Fruit fly (Drosophila melanogaster) whole organism, embryonic: Measurements from ENCODE around the gene bab1.
A peak's percentile ranks its signal among the peaks of the same experiment; 100 is the strongest.

Source experiments
- Aef1 ChIP-seq: fragments of 200-800 bp; sonication (Bioruptor generic); IDR thresholded peaks from 3 replicates; pipeline ENCODE4 v1.3.6; 2022; ENCODE audit warnings: missing biosample characterization, missing genetic modification characterization
- Antp ChIP-seq: fragments of 200-800 bp; sonication (Bioruptor generic); optimal IDR thresholded peaks from 3 replicates; lab custom pipeline; 2016; ENCODE audit warnings: missing biosample characterization, missing genetic modification characterization
- CG1024 ChIP-seq: fragments of 200-800 bp; sonication (Bioruptor generic); IDR thresholded peaks from 2 replicates; pipeline ENCODE4 v1.3.6; 2022; ENCODE audit warnings: missing biosample characterization, missing genetic modification characterization
- CG10274 ChIP-seq: fragments of 200-800 bp; sonication (Bioruptor generic); optimal IDR thresholded peaks from 3 replicates; lab custom pipeline; 2017; ENCODE audit warnings: missing biosample characterization, mild to moderate bottlenecking, missing genetic modification characterization
- CG10366 ChIP-seq: fragments of 200-800 bp; sonication (Bioruptor generic); IDR thresholded peaks from 2 replicates; pipeline ENCODE4 v1.3.6; 2022; ENCODE audit warnings: missing biosample characterization, missing genetic modification characterization
- CG10959 ChIP-seq: fragments of 200-800 bp; sonication (Bioruptor generic); IDR thresholded peaks from 2 replicates; pipeline ENCODE4 v1.3.6; 2022; ENCODE audit warnings: missing biosample characterization, missing genetic modification characterization
- CG12391 ChIP-seq: fragments of 200-800 bp; sonication (Bioruptor generic); optimal IDR thresholded peaks from 3 replicates; lab custom pipeline; 2018; ENCODE audit warnings: missing biosample characterization, mild to moderate bottlenecking, missing genetic modification characterization, moderate library complexity
- CG12744 ChIP-seq: fragments of 200-800 bp; sonication (Bioruptor generic); optimal IDR thresholded peaks from 2 replicates; lab custom pipeline; 2016; ENCODE audit warnings: missing biosample characterization, missing genetic modification characterization
- CG14860 ChIP-seq: fragments of 200-800 bp; sonication (Bioruptor generic); IDR thresholded peaks from 3 replicates; pipeline ENCODE4 v1.3.6; 2022; ENCODE audit warnings: missing biosample characterization, missing genetic modification characterization; ENCODE audit not compliant: partially characterized antibody
- CG1602 ChIP-seq: fragments of 200-800 bp; sonication (Bioruptor generic); optimal IDR thresholded peaks from 3 replicates; lab custom pipeline; 2016; ENCODE audit warnings: missing biosample characterization, missing genetic modification characterization
- CG1647 ChIP-seq: fragments of 200-800 bp; sonication (Bioruptor generic); optimal IDR thresholded peaks from 3 replicates; lab custom pipeline; 2016; ENCODE audit warnings: missing biosample characterization, missing genetic modification characterization
- CG17568 ChIP-seq: fragments of 200-800 bp; sonication (Bioruptor generic); optimal IDR thresholded peaks from 2 replicates; lab custom pipeline; 2018; ENCODE audit warnings: missing biosample characterization, mild to moderate bottlenecking, missing genetic modification characterization, moderate library complexity
- CG31224 ChIP-seq: fragments of 200-800 bp; sonication (Bioruptor generic); IDR thresholded peaks from 2 replicates; pipeline ENCODE4 v1.3.6; 2022; ENCODE audit warnings: missing biosample characterization, missing genetic modification characterization
- CG31388 ChIP-seq: fragments of 200-800 bp; sonication (Bioruptor generic); optimal IDR thresholded peaks from 2 replicates; lab custom pipeline; 2016; ENCODE audit warnings: missing biosample characterization, missing genetic modification characterization
- CG31441 ChIP-seq: fragments of 200-800 bp; sonication (Bioruptor generic); IDR thresholded peaks from 2 replicates; pipeline ENCODE4 v1.3.6; 2022; ENCODE audit warnings: missing biosample characterization, missing genetic modification characterization
- CG32532 ChIP-seq: fragments of 200-800 bp; sonication (Bioruptor generic); IDR thresholded peaks from 2 replicates; pipeline ENCODE4 v1.3.6; 2022; ENCODE audit warnings: missing biosample characterization, missing genetic modification characterization
- CG3995 ChIP-seq: fragments of 200-800 bp; sonication (Bioruptor generic); optimal IDR thresholded peaks from 3 replicates; lab custom pipeline; 2016; ENCODE audit warnings: missing biosample characterization, missing genetic modification characterization
- CG4617 ChIP-seq: fragments of 200-800 bp; sonication (Bioruptor generic); optimal IDR thresholded peaks from 3 replicates; lab custom pipeline; 2016; ENCODE audit warnings: missing biosample characterization, missing genetic modification characterization, borderline replicate concordance
- CG6654 ChIP-seq: fragments of 200-800 bp; sonication (Bioruptor generic); optimal IDR thresholded peaks from 2 replicates; lab custom pipeline; 2017; ENCODE audit warnings: missing biosample characterization, mild to moderate bottlenecking, missing genetic modification characterization
- CG7271 ChIP-seq: fragments of 200-800 bp; sonication (Bioruptor generic); optimal IDR thresholded peaks from 2 replicates; lab custom pipeline; 2018; ENCODE audit warnings: missing biosample characterization, mild to moderate bottlenecking, missing genetic modification characterization, moderate library complexity
- CG9215 ChIP-seq: fragments of 200-800 bp; sonication (Bioruptor generic); IDR thresholded peaks from 2 replicates; pipeline ENCODE4 v1.3.6; 2022; ENCODE audit warnings: missing biosample characterization, missing genetic modification characterization
- CG9932 ChIP-seq: fragments of 200-800 bp; sonication (Bioruptor generic); IDR thresholded peaks from 2 replicates; pipeline ENCODE4 v1.3.6; 2022; ENCODE audit warnings: missing biosample characterization, missing genetic modification characterization
- CHES-1-like ChIP-seq: fragments of 200-800 bp; sonication (Bioruptor generic); optimal IDR thresholded peaks from 2 replicates; lab custom pipeline; 2016; ENCODE audit warnings: missing biosample characterization, missing genetic modification characterization
- Dbx ChIP-seq: fragments of 200-800 bp; sonication (Bioruptor generic); IDR thresholded peaks from 3 replicates; pipeline ENCODE4 v1.3.6; 2022; ENCODE audit warnings: missing biosample characterization, missing genetic modification characterization
- Doc2 ChIP-seq: fragments of 200-800 bp; sonication (Bioruptor generic); IDR thresholded peaks from 2 replicates; pipeline ENCODE4 v1.3.6; 2022; ENCODE audit warnings: missing biosample characterization, missing genetic modification characterization
- HmgZ ChIP-seq: fragments of 200-800 bp; sonication (Bioruptor generic); optimal IDR thresholded peaks from 2 replicates; lab custom pipeline; 2018; ENCODE audit warnings: missing biosample characterization, mild to moderate bottlenecking, missing genetic modification characterization
- Hr78 ChIP-seq, 2 experiments: fragments of 200-800 bp in 1 of 2; fragments of >200 bp in 1 of 2; sonication (Bioruptor generic) in 1 of 2; optimal IDR thresholded peaks; 2 replicates each; lab custom pipeline; 2017 to 2019; ENCODE audit warnings: missing biosample characterization in 2 of 2, missing genetic modification characterization in 2 of 2, mild to moderate bottlenecking in 1 of 2, moderate library complexity in 1 of 2
- Mrtf ChIP-seq: fragments of 200-800 bp; sonication (Bioruptor generic); IDR thresholded peaks from 3 replicates; pipeline ENCODE4 v1.3.6; 2022; ENCODE audit warnings: missing biosample characterization, missing genetic modification characterization
- Myb ChIP-seq: fragments of 200-800 bp; sonication (Bioruptor generic); optimal IDR thresholded peaks from 2 replicates; lab custom pipeline; 2016; ENCODE audit warnings: missing biosample characterization, missing genetic modification characterization
- NfI ChIP-seq: fragments of 200-800 bp; sonication (Bioruptor generic); optimal IDR thresholded peaks from 3 replicates; lab custom pipeline; 2018; ENCODE audit warnings: missing biosample characterization, mild to moderate bottlenecking, missing genetic modification characterization, moderate library complexity
- chn ChIP-seq: fragments of 200-800 bp; sonication (Bioruptor generic); optimal IDR thresholded peaks from 2 replicates; lab custom pipeline; 2016; ENCODE audit warnings: missing biosample characterization, missing genetic modification characterization
- esg ChIP-seq: fragments of 200-800 bp; sonication (Bioruptor generic); conservative IDR thresholded peaks from 2 replicates; pipeline ENCODE4 v1.3.6; 2022; ENCODE audit warnings: missing biosample characterization, missing genetic modification characterization
- ewg ChIP-seq: fragments of 200-800 bp; sonication (Bioruptor generic); optimal IDR thresholded peaks from 3 replicates; lab custom pipeline; 2017; ENCODE audit warnings: mild to moderate bottlenecking, missing biosample characterization, missing genetic modification reagents, missing genetic modification characterization
- fru ChIP-seq: fragments of >200 bp; optimal IDR thresholded peaks from 2 replicates; lab custom pipeline; 2017
- grn ChIP-seq: fragments of 200-800 bp; sonication (Bioruptor generic); optimal IDR thresholded peaks from 3 replicates; lab custom pipeline; 2017; ENCODE audit warnings: missing biosample characterization, missing genetic modification characterization
- hth ChIP-seq: fragments of >200 bp; optimal IDR thresholded peaks from 2 replicates; lab custom pipeline; 2017; ENCODE audit warnings: inconsistent platforms
- jumu ChIP-seq: fragments of 200-800 bp; sonication (Bioruptor generic); optimal IDR thresholded peaks from 3 replicates; lab custom pipeline; 2016; ENCODE audit warnings: missing biosample characterization, missing genetic modification characterization
- mam ChIP-seq: fragments of 200-800 bp; sonication (Bioruptor generic); optimal IDR thresholded peaks from 3 replicates; lab custom pipeline; 2016; ENCODE audit warnings: missing biosample characterization, missing genetic modification characterization
- oc ChIP-seq: fragments of 200-800 bp; sonication (Bioruptor generic); optimal IDR thresholded peaks from 2 replicates; lab custom pipeline; 2018; ENCODE audit warnings: missing biosample characterization, mild to moderate bottlenecking, missing genetic modification characterization, moderate library complexity
- odd ChIP-seq: fragments of 200-800 bp; sonication (Bioruptor generic); optimal IDR thresholded peaks from 2 replicates; lab custom pipeline; 2017; ENCODE audit warnings: missing biosample characterization, mild to moderate bottlenecking, missing genetic modification characterization
- psq ChIP-seq: fragments of 200-800 bp; sonication (Bioruptor generic); optimal IDR thresholded peaks from 2 replicates; lab custom pipeline; 2017; ENCODE audit warnings: missing biosample characterization, missing genetic modification characterization
- salm ChIP-seq: fragments of 200-800 bp; sonication (Bioruptor generic); optimal IDR thresholded peaks from 2 replicates; lab custom pipeline; 2018; ENCODE audit warnings: missing biosample characterization, mild to moderate bottlenecking, missing genetic modification characterization
- sc ChIP-seq, 3 experiments: fragments of >200 bp in 2 of 3; fragments of 200-800 bp in 1 of 3; sonication (Bioruptor generic) in 1 of 3; optimal IDR thresholded peaks; 2 replicates in 2 of 3; 3 replicates in 1 of 3; lab custom pipeline; 2017; ENCODE audit warnings: mild to moderate bottlenecking in 1 of 3, missing biosample characterization in 1 of 3, missing genetic modification characterization in 1 of 3, missing genetic modification reagents in 1 of 3
- slbo ChIP-seq: fragments of 200-800 bp; sonication (Bioruptor generic); IDR thresholded peaks from 2 replicates; pipeline ENCODE4 v1.3.6; 2022; ENCODE audit warnings: missing biosample characterization, missing genetic modification characterization
- stwl ChIP-seq: fragments of 200-800 bp; sonication (Bioruptor generic); optimal IDR thresholded peaks from 3 replicates; lab custom pipeline; 2018; ENCODE audit warnings: missing biosample characterization, mild to moderate bottlenecking, missing genetic modification characterization, moderate library complexity
- sug ChIP-seq: fragments of 200-800 bp; optimal IDR thresholded peaks from 2 replicates; lab custom pipeline; 2019; ENCODE audit warnings: missing biosample characterization, mild to moderate bottlenecking, missing genetic modification characterization, moderate library complexity
- tap ChIP-seq: fragments of 200-800 bp; optimal IDR thresholded peaks from 3 replicates; lab custom pipeline; 2019; ENCODE audit warnings: missing biosample characterization, mild to moderate bottlenecking, missing genetic modification characterization, moderate library complexity
- tna ChIP-seq: fragments of 200-800 bp; sonication (Bioruptor generic); IDR thresholded peaks from 2 replicates; pipeline ENCODE4 v1.3.6; 2022; ENCODE audit warnings: missing biosample characterization, missing genetic modification characterization; ENCODE audit not compliant: partially characterized antibody
- unpg ChIP-seq: fragments of 200-800 bp; sonication (Bioruptor generic); optimal IDR thresholded peaks from 3 replicates; lab custom pipeline; 2018; ENCODE audit warnings: missing biosample characterization, mild to moderate bottlenecking, missing genetic modification characterization, moderate library complexity
- wor ChIP-seq: fragments of 200-800 bp; sonication (Bioruptor generic); IDR thresholded peaks from 2 replicates; pipeline ENCODE4 v1.3.6; 2022; ENCODE audit warnings: missing biosample characterization, missing genetic modification characterization

The bab1 gene

DNA sequence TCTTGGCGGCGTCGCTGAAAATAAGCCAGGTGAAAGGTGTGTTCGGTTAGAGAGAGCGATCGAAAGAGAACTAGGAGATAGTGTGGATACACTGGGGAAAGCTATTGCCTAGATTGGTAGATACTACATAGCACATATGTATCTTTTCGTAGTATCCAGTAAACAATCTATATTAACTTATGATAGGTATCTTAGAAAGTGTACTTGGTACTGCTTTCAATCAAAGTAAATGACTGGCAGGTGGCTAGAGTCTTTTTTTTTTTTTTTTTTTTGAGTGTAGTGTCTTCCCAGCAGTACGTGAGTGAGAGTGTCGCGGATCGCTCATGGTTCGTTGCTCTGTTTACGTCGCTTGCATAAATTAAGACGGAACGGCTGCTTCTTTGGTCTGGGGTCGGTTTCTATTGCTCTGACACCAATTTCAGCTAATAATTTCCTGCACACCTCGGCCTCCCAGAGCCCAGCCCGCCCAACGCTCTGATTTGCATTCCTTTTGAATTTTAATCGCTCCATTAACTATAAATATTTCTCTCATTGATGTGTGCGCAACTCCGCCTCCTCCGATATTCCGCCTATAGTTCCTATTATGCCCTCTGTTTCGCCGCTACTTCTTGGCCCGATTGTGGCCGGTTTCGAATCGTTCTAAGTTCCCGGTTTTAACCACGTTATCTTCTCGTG lies 71.1 kb downstream of the bab1 start (continued):
- TF ChIP-seq tna (no peak), CG10959 (GFP tag; lab: Robert Waterston, UW) (peak; percentile 55), stwl (no peak), odd (no peak), CG7271 (no peak), unpg (GFP tag; lab: Kevin White, UChicago) (peak; percentile 70), CG14860 (GFP tag; lab: Robert Waterston, UW) (no peak), CG12744 (GFP tag; lab: Kevin White, UChicago) (no peak), CG31224 (GFP tag; lab: Robert Waterston, UW) (no peak), esg (GFP tag; lab: Robert Waterston, UW) (peak; percentile 44; the same call in 1 of the 2 replicates), CG10274 (GFP tag; lab: Kevin White, UChicago) (no peak), psq (GFP tag; lab: Kevin White, UChicago) (no peak), CG1602 (peak; percentile 42), CG12391 (tag; lab: Kevin White, UChicago) (peak; percentile 60), chn (GFP tag; lab: Kevin White, UChicago) (no peak), ewg (peak; percentile 64), HmgZ (tag; lab: Kevin White, UChicago) (no peak), sug (tag; lab: Kevin White, UChicago) (no peak), CG4617 (GFP tag; lab: Kevin White, UChicago) (no peak), CG1647 (GFP tag; lab: Kevin White, UChicago) (no peak), Myb (GFP tag; lab: Kevin White, UChicago) (no peak), mam (GFP tag; lab: Kevin White, UChicago) (peak; percentile 24), jumu (GFP tag; lab: Kevin White, UChicago) (peak; percentile 49), tap (peak; percentile 34), NfI (GFP tag; lab: Kevin White, UChicago) (no peak), CG32532 (GFP tag; lab: Robert Waterston, UW) (peak; percentile 29; the same call in 1 of the 2 replicates), CG17568 (GFP tag; lab: Kevin White, UChicago) (no peak), fru (no peak), salm (tag; lab: Kevin White, UChicago) (peak; percentile 15), slbo (GFP tag; lab: Robert Waterston, UW) (0 out of 2 replicates have a peak, but pooled peaks have one; percentile 39), Hr78 (GFP tag; optimal IDR thresholded peaks at IDR 0.05; lab: Kevin White, UChicago) (no peak), CG31388 (peak; percentile 25), CG3995 (GFP tag; lab: Kevin White, UChicago) (peak; percentile 8), Dbx (GFP tag; lab: Robert Waterston, UW) (no peak), Aef1 (GFP tag; lab: Robert Waterston, UW) (no peak), CG9932 (GFP tag; lab: Robert Waterston, UW) (no peak), hth (lab: Kevin White, UChicago) (no peak), CG10366 (GFP tag; lab: Robert Waterston, UW) (peak; percentile 56), CG1024 (GFP tag; lab: Robert Waterston, UW) (peak; percentile 71), Mrtf (GFP tag; lab: Robert Waterston, UW) (peak; percentile 44; the same call in 1 of the 3 replicates), CG6654 (peak; percentile 39), wor (GFP tag; lab: Robert Waterston, UW) (peak; percentile 57), Doc2 (GFP tag; lab: Robert Waterston, UW) (no peak), grn (no peak), Antp (GFP tag; lab: Kevin White, UChicago) (peak; percentile 55), CHES-1-like (GFP tag; lab: Kevin White, UChicago) (no peak), CG31441 (GFP tag; lab: Robert Waterston, UW) (peak; percentile 69), oc (peak; percentile 72), sc (optimal IDR thresholded peaks at IDR 0.05; lab: Kevin White, UChicago) (no peak), sc (GFP tag; optimal IDR thresholded peaks at IDR 0.05; lab: Kevin White, UChicago) (peak; percentile 68), CG9215 (GFP tag; lab: Robert Waterston, UW) (peak; percentile 33; the same call in 1 of the 2 replicates)
